Fruit fly (Drosophila melanogaster) whole organism, prepupa: ENCODE data around the gene CG3117.

ENCODE experiments used
- Blimp-1 ChIP-seq: fragments of 200-800 bp; sonication (Bioruptor generic); optimal IDR thresholded peaks from 3 replicates; lab custom pipeline; 2017; ENCODE audit warnings: missing biosample characterization, missing genetic modification characterization, mild to moderate bottlenecking, moderate library complexity, missing genetic modification reagents
- CG10669 ChIP-seq: fragments of 200-800 bp; sonication (Bioruptor generic); optimal IDR thresholded peaks from 3 replicates; lab custom pipeline; 2018; ENCODE audit warnings: missing biosample characterization, mild to moderate bottlenecking, missing genetic modification characterization, moderate library complexity
- CG11762 ChIP-seq: fragments of 200-800 bp; sonication (Bioruptor generic); optimal IDR thresholded peaks from 3 replicates; lab custom pipeline; 2016; ENCODE audit warnings: missing biosample characterization, missing genetic modification characterization; ENCODE audit not compliant: insufficient read depth
- CG11902 ChIP-seq: fragments of 200-800 bp; sonication (Bioruptor generic); optimal IDR thresholded peaks from 3 replicates; lab custom pipeline; 2016; ENCODE audit warnings: missing biosample characterization, missing genetic modification characterization
- CG15336 ChIP-seq: fragments of 200-800 bp; sonication (Bioruptor generic); IDR thresholded peaks from 2 replicates; pipeline ENCODE4 v1.3.6; 2022; ENCODE audit warnings: missing biosample characterization, missing genetic modification characterization
- CG16779 ChIP-seq: fragments of 200-800 bp; sonication (Bioruptor generic); optimal IDR thresholded peaks from 3 replicates; lab custom pipeline; 2017; ENCODE audit warnings: missing biosample characterization, mild to moderate bottlenecking, missing genetic modification characterization
- CG3032 ChIP-seq: fragments of 200-800 bp; optimal IDR thresholded peaks from 2 replicates; lab custom pipeline; 2019; ENCODE audit warnings: missing biosample characterization, mild to moderate bottlenecking, missing genetic modification characterization, moderate library complexity
- CG34406 ChIP-seq: fragments of 200-800 bp; sonication (Bioruptor generic); optimal IDR thresholded peaks from 3 replicates; lab custom pipeline; 2016; ENCODE audit warnings: missing biosample characterization, missing genetic modification characterization
- CG3919 ChIP-seq: fragments of 200-800 bp; sonication (Bioruptor generic); optimal IDR thresholded peaks from 3 replicates; lab custom pipeline; 2016; ENCODE audit warnings: missing biosample characterization, missing genetic modification characterization
- CG6163 ChIP-seq: fragments of 200-800 bp; sonication (Bioruptor generic); IDR thresholded peaks from 3 replicates; pipeline ENCODE4 v1.3.6; 2022; ENCODE audit warnings: missing biosample characterization, missing genetic modification characterization
- CG6276 ChIP-seq: fragments of 200-800 bp; sonication (Bioruptor generic); optimal IDR thresholded peaks from 2 replicates; lab custom pipeline; 2017; ENCODE audit warnings: missing biosample characterization, mild to moderate bottlenecking, missing genetic modification characterization
- CG6792 ChIP-seq: fragments of 200-800 bp; sonication (Bioruptor generic); optimal IDR thresholded peaks from 3 replicates; lab custom pipeline; 2016; ENCODE audit warnings: missing biosample characterization, missing genetic modification characterization
- CG6854 ChIP-seq: fragments of 200-800 bp; sonication (Bioruptor generic); optimal IDR thresholded peaks from 2 replicates; lab custom pipeline; 2017; ENCODE audit warnings: missing biosample characterization, mild to moderate bottlenecking, missing genetic modification characterization
- CG8119 ChIP-seq: fragments of 200-800 bp; sonication (Bioruptor generic); IDR thresholded peaks from 3 replicates; pipeline ENCODE4 v1.3.6; 2022; ENCODE audit warnings: missing biosample characterization, missing genetic modification characterization
- CG8319 ChIP-seq: fragments of 200-800 bp; sonication (Bioruptor generic); optimal IDR thresholded peaks from 3 replicates; lab custom pipeline; 2016; ENCODE audit warnings: missing biosample characterization, missing genetic modification characterization
- CG9139 ChIP-seq: fragments of 200-800 bp; sonication (Bioruptor generic); optimal IDR thresholded peaks from 3 replicates; lab custom pipeline; 2017; ENCODE audit warnings: missing biosample characterization, mild to moderate bottlenecking, missing genetic modification characterization
- Eip75B ChIP-seq: fragments of 200-800 bp; sonication (Bioruptor generic); optimal IDR thresholded peaks from 3 replicates; lab custom pipeline; 2016; ENCODE audit warnings: missing biosample characterization, missing genetic modification characterization
- Eip78C ChIP-seq: fragments of 200-800 bp; sonication (Bioruptor generic); peaks from one replicate; lab custom pipeline; 2016; ENCODE audit warnings: missing biosample characterization, missing genetic modification characterization
- Eip93F ChIP-seq: fragments of 200-800 bp; sonication (Bioruptor generic); optimal IDR thresholded peaks from 2 replicates; lab custom pipeline; 2016; ENCODE audit warnings: missing biosample characterization, mild to moderate bottlenecking, missing genetic modification characterization
- Hr39 ChIP-seq: fragments of 200-800 bp; sonication (Bioruptor generic); optimal IDR thresholded peaks from 2 replicates; lab custom pipeline; 2016; ENCODE audit warnings: missing biosample characterization, missing genetic modification characterization
- Hr4 ChIP-seq: fragments of 200-800 bp; sonication (Bioruptor generic); optimal IDR thresholded peaks from 3 replicates; lab custom pipeline; 2016; ENCODE audit warnings: missing biosample characterization, missing genetic modification characterization
- Lpt ChIP-seq: fragments of 200-800 bp; sonication (Bioruptor generic); optimal IDR thresholded peaks from 3 replicates; lab custom pipeline; 2016; ENCODE audit warnings: missing biosample characterization, missing genetic modification characterization
- Met ChIP-seq: fragments of 200-800 bp; sonication (Bioruptor generic); optimal IDR thresholded peaks from 3 replicates; lab custom pipeline; 2016; ENCODE audit warnings: missing biosample characterization, missing genetic modification characterization
- OdsH ChIP-seq: fragments of 200-800 bp; sonication (Bioruptor generic); optimal IDR thresholded peaks from 3 replicates; lab custom pipeline; 2016; ENCODE audit warnings: missing biosample characterization, missing genetic modification characterization
- Smox ChIP-seq: fragments of 200-800 bp; sonication (Bioruptor generic); optimal IDR thresholded peaks from 3 replicates; lab custom pipeline; 2016; ENCODE audit warnings: missing biosample characterization, missing genetic modification characterization
- Sox102F ChIP-seq: fragments of 200-800 bp; sonication (Bioruptor generic); optimal IDR thresholded peaks from 2 replicates; lab custom pipeline; 2016; ENCODE audit warnings: missing biosample characterization, mild to moderate bottlenecking, missing genetic modification characterization
- Sox14 ChIP-seq: fragments of 200-800 bp; sonication (Bioruptor generic); optimal IDR thresholded peaks from 3 replicates; lab custom pipeline; 2016; ENCODE audit warnings: missing biosample characterization, missing genetic modification characterization
- Sox15 ChIP-seq: fragments of 200-800 bp; sonication (Bioruptor generic); optimal IDR thresholded peaks from 3 replicates; lab custom pipeline; 2016; ENCODE audit warnings: missing biosample characterization, missing genetic modification characterization
- acj6 ChIP-seq: fragments of 200-800 bp; sonication (Bioruptor generic); optimal IDR thresholded peaks from 3 replicates; lab custom pipeline; 2016; ENCODE audit warnings: missing biosample characterization, missing genetic modification characterization
- cyc ChIP-seq: fragments of 200-800 bp; sonication (Bioruptor generic); optimal IDR thresholded peaks from 3 replicates; lab custom pipeline; 2016; ENCODE audit warnings: missing biosample characterization, missing genetic modification characterization
- eg ChIP-seq: fragments of 200-800 bp; sonication (Bioruptor generic); IDR thresholded peaks from 3 replicates; pipeline ENCODE4 v1.3.6; 2022; ENCODE audit warnings: missing biosample characterization, missing genetic modification characterization
- esn ChIP-seq: fragments of 200-800 bp; sonication (Bioruptor generic); optimal IDR thresholded peaks from 2 replicates; lab custom pipeline; 2016; ENCODE audit warnings: missing biosample characterization, mild to moderate bottlenecking, missing genetic modification characterization, moderate library complexity
- fd85E ChIP-seq: fragments of 200-800 bp; sonication (Bioruptor generic); optimal IDR thresholded peaks from 3 replicates; lab custom pipeline; 2016; ENCODE audit warnings: missing biosample characterization, missing genetic modification characterization
- fkh ChIP-seq: fragments of 200-800 bp; sonication (Bioruptor generic); optimal IDR thresholded peaks from 3 replicates; lab custom pipeline; 2017; ENCODE audit warnings: missing biosample characterization, mild to moderate bottlenecking, missing genetic modification characterization, moderate library complexity
- lz ChIP-seq: fragments of 200-800 bp; sonication (Bioruptor generic); optimal IDR thresholded peaks from 3 replicates; lab custom pipeline; 2016; ENCODE audit warnings: missing biosample characterization, missing genetic modification characterization
- pdm3 ChIP-seq: fragments of 200-800 bp; sonication (Bioruptor generic); optimal IDR thresholded peaks from 3 replicates; lab custom pipeline; 2016; ENCODE audit warnings: missing biosample characterization, missing genetic modification characterization
- salr ChIP-seq, 2 experiments: fragments of 200-800 bp; sonication (Bioruptor generic); optimal IDR thresholded peaks; 3 replicates each; lab custom pipeline; 2016 to 2018; ENCODE audit warnings: missing biosample characterization in 2 of 2, missing genetic modification characterization in 2 of 2, mild to moderate bottlenecking in 1 of 2
- spab ChIP-seq: fragments of 200-800 bp; sonication (Bioruptor generic); optimal IDR thresholded peaks from 2 replicates; lab custom pipeline; 2017; ENCODE audit warnings: missing biosample characterization, mild to moderate bottlenecking, missing genetic modification characterization, missing genetic modification reagents
- ss ChIP-seq, 2 experiments: fragments of 200-800 bp; sonication (Bioruptor generic); optimal IDR thresholded peaks; 2 replicates in 1 of 2; 3 replicates in 1 of 2; lab custom pipeline; 2017 to 2018; ENCODE audit warnings: mild to moderate bottlenecking in 2 of 2, missing biosample characterization in 2 of 2, missing genetic modification characterization in 2 of 2, moderate library complexity in 1 of 2
- svp ChIP-seq: fragments of 200-800 bp; sonication (Bioruptor generic); peaks from one replicate; lab custom pipeline; 2016; ENCODE audit warnings: missing biosample characterization, missing genetic modification characterization
- topi ChIP-seq: fragments of 200-800 bp; sonication (Bioruptor generic); optimal IDR thresholded peaks from 3 replicates; lab custom pipeline; 2016; ENCODE audit warnings: missing biosample characterization, missing genetic modification characterization
- vri ChIP-seq: fragments of 200-800 bp; sonication (Bioruptor generic); optimal IDR thresholded peaks from 3 replicates; lab custom pipeline; 2016; ENCODE audit warnings: missing biosample characterization, mild to moderate bottlenecking, missing genetic modification characterization

Gene CG3117

dm6 chr2L:2884683-2885502, 37.9 kb upstream of the CG3117 start (continued):
- TF ChIP-seq Met (GFP tag; lab: Kevin White, UChicago) = no peak
- TF ChIP-seq CG6276 (GFP tag; lab: Kevin White, UChicago) = peak; percentile 7
- no peak for TF ChIP-seq salr (GFP tag; optimal IDR thresholded peaks at IDR 0.05; lab: Kevin White, UChicago)
- TF ChIP-seq CG11902 (GFP tag; lab: Kevin White, UChicago) = no peak
- no peak for TF ChIP-seq Hr39
- TF ChIP-seq CG34406 (GFP tag; lab: Kevin White, UChicago) = no peak
- no peak for TF ChIP-seq cyc (GFP tag; lab: Kevin White, UChicago)
- peak; percentile 61 for TF ChIP-seq CG6854 (GFP tag; lab: Kevin White, UChicago)
- peak; percentile 53; the same call in 1 of the 3 replicates for TF ChIP-seq CG6163 (GFP tag; lab: Robert Waterston, UW)
- TF ChIP-seq CG11762 = no peak
- TF ChIP-seq CG8319 (GFP tag; lab: Kevin White, UChicago) = no peak
- peak; percentile 6 to 20 for TF ChIP-seq ss (GFP tag; optimal IDR thresholded peaks at IDR 0.05; lab: Kevin White, UChicago)
- TF ChIP-seq CG15336 (GFP tag; lab: Robert Waterston, UW) = no peak; the same call in 1 of the 2 replicates
- no peak for TF ChIP-seq Sox102F (GFP tag; lab: Kevin White, UChicago)
- no peak for TF ChIP-seq CG3919 (GFP tag; lab: Kevin White, UChicago)
- peak; percentile 92 for TF ChIP-seq svp (GFP tag; lab: Kevin White, UChicago)
- TF ChIP-seq spab (GFP tag; lab: Kevin White, UChicago) = no peak
- no peak for TF ChIP-seq CG16779 (tag; lab: Kevin White, UChicago)
- TF ChIP-seq Sox14 (GFP tag; lab: Kevin White, UChicago) = no peak
- no peak for TF ChIP-seq CG6792 (GFP tag; lab: Kevin White, UChicago)
- no peak for TF ChIP-seq fd85E
- no peak for TF ChIP-seq Eip93F (GFP tag; lab: Kevin White, UChicago)
- TF ChIP-seq esn (GFP tag; lab: Kevin White, UChicago) = no peak
- TF ChIP-seq topi = no peak
- no peak for TF ChIP-seq Hr4 (GFP tag; lab: Kevin White, UChicago)
- TF ChIP-seq CG10669 (GFP tag; lab: Kevin White, UChicago) = no peak
- no peak for TF ChIP-seq Blimp-1 (GFP tag; lab: Kevin White, UChicago)
- TF ChIP-seq, all 60 proteins: peak for 16

- peak; percentile 64 for TF ChIP-seq svp (GFP tag; lab: Kevin White, UChicago)
- TF ChIP-seq Lpt (GFP tag; lab: Kevin White, UChicago) = no peak
These were observed 36.8 kb upstream of the CG3117 start for dm6 chr2L:2883703-2884294.

- peak; percentile 20 for TF ChIP-seq vri (GFP tag; lab: Kevin White, UChicago)
- no peak for TF ChIP-seq CG6276 (GFP tag; lab: Kevin White, UChicago)
- TF ChIP-seq pdm3 (GFP tag; lab: Kevin White, UChicago) = peak; percentile 22
- TF ChIP-seq Sox15 (GFP tag; lab: Kevin White, UChicago) = no peak
- peak; percentile 14 for TF ChIP-seq Eip93F (GFP tag; lab: Kevin White, UChicago)
- peak; percentile 7 for TF ChIP-seq CG3919 (GFP tag; lab: Kevin White, UChicago)
- TF ChIP-seq cyc (GFP tag; lab: Kevin White, UChicago) = peak; percentile 35
- TF ChIP-seq CG3032 = no peak
- TF ChIP-seq svp (GFP tag; lab: Kevin White, UChicago) = peak; percentile 71
- peak; percentile 3 for TF ChIP-seq acj6 (GFP tag; lab: Kevin White, UChicago)
- TF ChIP-seq Smox (GFP tag; lab: Kevin White, UChicago) = peak; percentile 41
- peak; percentile 76 for TF ChIP-seq fkh (GFP tag; lab: Kevin White, UChicago)
- TF ChIP-seq eg (GFP tag; lab: Robert Waterston, UW) = peak; percentile 30; the same call in 1 of the 3 replicates
- TF ChIP-seq lz (GFP tag; lab: Kevin White, UChicago) = peak; percentile 66
- TF ChIP-seq Eip75B (GFP tag; lab: Kevin White, UChicago) = peak; percentile 24
- peak; percentile 10 for TF ChIP-seq CG6792 (GFP tag; lab: Kevin White, UChicago)
- no peak for TF ChIP-seq Lpt (GFP tag; lab: Kevin White, UChicago)
- TF ChIP-seq CG6163 (GFP tag; lab: Robert Waterston, UW) = peak; percentile 51; the same call in 2 of the 3 replicates
- TF ChIP-seq CG8119 = no peak
- peak; percentile 5 for TF ChIP-seq Sox14 (GFP tag; lab: Kevin White, UChicago)
- peak; percentile 27 for TF ChIP-seq CG34406 (GFP tag; lab: Kevin White, UChicago)
- TF ChIP-seq Eip78C = no peak
- no peak for TF ChIP-seq CG9139 (GFP tag; lab: Kevin White, UChicago)
- no peak for TF ChIP-seq OdsH (GFP tag; lab: Kevin White, UChicago)
- peak in 1 of 2 experiments; percentile 22 for TF ChIP-seq ss (GFP tag; optimal IDR thresholded peaks at IDR 0.05; lab: Kevin White, UChicago)
- TF ChIP-seq Hr39 = no peak
- peak; percentile 50 for TF ChIP-seq esn (GFP tag; lab: Kevin White, UChicago)
- TF ChIP-seq spab (GFP tag; lab: Kevin White, UChicago) = no peak
These were observed 36.1 kb upstream of the CG3117 start for dm6 chr2L:2882968-2883702.
